Fruit fly (Drosophila melanogaster): Measurements from ENCODE around the gene eag.

eag gene

DNA sequence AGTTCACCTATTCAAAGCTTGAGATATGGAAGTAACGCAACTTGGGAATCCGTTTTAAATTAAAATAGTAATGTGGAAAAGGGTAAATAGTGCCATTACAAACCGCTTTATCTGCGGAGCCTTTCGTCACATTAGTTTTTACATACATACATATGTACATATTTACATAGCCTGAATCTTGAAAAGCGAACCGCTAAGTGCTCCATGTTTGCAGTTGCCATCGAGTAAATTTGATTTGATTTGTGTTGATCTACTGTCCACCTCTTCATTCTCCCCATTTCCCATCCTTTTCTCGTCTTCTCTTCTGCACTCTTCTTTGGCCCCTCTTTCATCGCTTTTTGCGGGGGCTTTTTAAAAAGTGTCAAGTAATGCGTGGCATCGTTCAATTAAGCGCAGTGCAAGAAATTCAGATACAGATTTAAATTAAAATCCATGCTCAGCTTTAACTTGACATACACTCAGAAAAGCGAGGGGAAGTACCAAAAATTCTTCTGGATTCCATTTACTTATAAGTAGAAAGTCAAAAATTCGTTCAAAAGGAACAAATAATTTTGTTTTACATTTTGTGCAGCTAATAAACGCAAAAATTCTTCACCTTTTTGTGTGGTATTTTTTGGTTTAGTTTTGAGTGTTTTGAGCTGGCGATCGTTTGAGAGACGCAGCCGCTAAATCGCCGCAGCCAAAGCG lies 87.9 kb downstream of the eag start (continued):
- peak; percentile 85 for TF ChIP-seq Blimp-1 (GFP tag; optimal IDR thresholded peaks at IDR 0.05)
- TF ChIP-seq stwl (tag; optimal IDR thresholded peaks at IDR 0.05): no peak
- peak; percentile 84; the same call in 1 of the 2 replicates for TF ChIP-seq CG1024 (GFP tag; IDR thresholded peaks at IDR 0.05)
- no peak for TF ChIP-seq mld (GFP tag; IDR thresholded peaks at IDR 0.05; ENCODE audit: partially characterized antibody)
- peak; percentile 58 for TF ChIP-seq CG9876 (GFP tag; optimal IDR thresholded peaks at IDR 0.05)
- no peak; the same call in 2 of the 3 replicates for TF ChIP-seq tgo (GFP tag; IDR thresholded peaks at IDR 0.05)
- peak; percentile 49 for TF ChIP-seq tin (GFP tag; optimal IDR thresholded peaks at IDR 0.05)
- 0 out of 4 replicates have a peak, but pooled peaks have one; percentile 6 for TF ChIP-seq chinmo (GFP tag; IDR thresholded peaks at IDR 0.05; ENCODE audit: partially characterized antibody)
- no peak for TF ChIP-seq tna (GFP tag; IDR thresholded peaks at IDR 0.05; ENCODE audit: partially characterized antibody)
- peak; percentile 72 for TF ChIP-seq CG3163 (GFP tag; optimal IDR thresholded peaks at IDR 0.05)
- peak; percentile 88 for TF ChIP-seq BtbVII (GFP tag; optimal IDR thresholded peaks at IDR 0.05)
- TF ChIP-seq CG15514 (GFP tag; optimal IDR thresholded peaks at IDR 0.05): peak; percentile 83
- TF ChIP-seq lmd (GFP tag; IDR thresholded peaks at IDR 0.05): no peak
- peak; percentile 77 for TF ChIP-seq CG17328 (GFP tag; IDR thresholded peaks at IDR 0.05)
- TF ChIP-seq C15 (GFP tag; IDR thresholded peaks at IDR 0.05): no peak
- TF ChIP-seq Dp (GFP tag; optimal IDR thresholded peaks at IDR 0.05): no peak
- peak; percentile 78 for TF ChIP-seq sob (GFP tag; IDR thresholded peaks at IDR 0.05)
- peak; percentile 57; the same call in 1 of the 2 replicates for TF ChIP-seq CG17612 (GFP tag; IDR thresholded peaks at IDR 0.05)
- peak; percentile 71 for TF ChIP-seq ac (GFP tag; optimal IDR thresholded peaks at IDR 0.05)
- peak; percentile 40 for TF ChIP-seq Hsf (GFP tag; optimal IDR thresholded peaks at IDR 0.05)
- TF ChIP-seq dysf (GFP tag; IDR thresholded peaks at IDR 0.05): peak; percentile 47; the same call in 2 of the 3 replicates
- TF ChIP-seq CG15601 (tag; optimal IDR thresholded peaks at IDR 0.05): peak; percentile 94
- no peak for TF ChIP-seq Dfd (GFP tag; optimal IDR thresholded peaks at IDR 0.05)
- no peak for TF ChIP-seq GATAe (GFP tag; conservative IDR thresholded peaks at IDR 0.05)
- peak; percentile 31 for TF ChIP-seq slbo (GFP tag; IDR thresholded peaks at IDR 0.05)
- TF ChIP-seq CG8944 (GFP tag; optimal IDR thresholded peaks at IDR 0.05): peak; percentile 81
- TF ChIP-seq Ravus (GFP tag; IDR thresholded peaks at IDR 0.05): no peak
- peak; percentile 79 for TF ChIP-seq CG9727 (GFP tag; optimal IDR thresholded peaks at IDR 0.05)
- TF ChIP-seq pzg (GFP tag; optimal IDR thresholded peaks at IDR 0.05): no peak
- TF ChIP-seq CG31441 (GFP tag; IDR thresholded peaks at IDR 0.05): peak; percentile 73
- no peak for TF ChIP-seq phol (tag; optimal IDR thresholded peaks at IDR 0.05)
- TF ChIP-seq nau (GFP tag; optimal IDR thresholded peaks at IDR 0.05): peak; percentile 94
- no peak for TF ChIP-seq jigr1 (GFP tag; IDR thresholded peaks at IDR 0.05)
- TF ChIP-seq CG8281 (tag; optimal IDR thresholded peaks at IDR 0.05): peak; percentile 63
- peak; percentile 87 for TF ChIP-seq YL-1 (GFP tag; optimal IDR thresholded peaks at IDR 0.05)
- no peak for TF ChIP-seq CG14860 (GFP tag; IDR thresholded peaks at IDR 0.05; ENCODE audit: partially characterized antibody)
- TF ChIP-seq CG31224 (GFP tag; IDR thresholded peaks at IDR 0.05): peak; percentile 18; the same call in 1 of the 2 replicates
- TF ChIP-seq ken (GFP tag; IDR thresholded peaks at IDR 0.05): peak; percentile 49
- TF ChIP-seq bab2 (GFP tag; optimal IDR thresholded peaks at IDR 0.05): peak; percentile 95
- TF ChIP-seq inv (GFP tag; IDR thresholded peaks at IDR 0.05; ENCODE audit: partially characterized antibody): no peak
- TF ChIP-seq D (optimal IDR thresholded peaks at IDR 0.05): no peak
- peak; percentile 93 for TF ChIP-seq D (GFP tag; optimal IDR thresholded peaks at IDR 0.05)
- TF ChIP-seq CG13123 (GFP tag; optimal IDR thresholded peaks at IDR 0.05): peak; percentile 86
- no peak for TF ChIP-seq amos (GFP tag; IDR thresholded peaks at IDR 0.05; ENCODE audit: partially characterized antibody)
- peak; percentile 75 for TF ChIP-seq dmrt11E (tag; optimal IDR thresholded peaks at IDR 0.05)
- TF ChIP-seq CG2199 (GFP tag; IDR thresholded peaks at IDR 0.05): no peak
- no peak for TF ChIP-seq vnd (GFP tag; IDR thresholded peaks at IDR 0.05; ENCODE audit: partially characterized antibody)
- TF ChIP-seq Bteb2 (GFP tag; optimal IDR thresholded peaks at IDR 0.05): peak; percentile 51
- peak; percentile 74; the same call in 1 of the 2 replicates for TF ChIP-seq ranshi (GFP tag; IDR thresholded peaks at IDR 0.05)
- TF ChIP-seq Ets65A (GFP tag): peak; percentile 17
